Fruit fly (Drosophila melanogaster) whole organism, prepupa: ENCODE data around the gene Kcmf1.

Experiments used
- CG10631 ChIP-seq: fragments of 200-800 bp; sonication (Bioruptor generic); optimal IDR thresholded peaks from 2 replicates; lab custom pipeline; 2016; ENCODE audit warnings: missing biosample characterization, missing genetic modification characterization
- CG10669 ChIP-seq: fragments of 200-800 bp; sonication (Bioruptor generic); optimal IDR thresholded peaks from 3 replicates; lab custom pipeline; 2018; ENCODE audit warnings: missing biosample characterization, mild to moderate bottlenecking, missing genetic modification characterization, moderate library complexity
- Gug ChIP-seq: fragments of 200-800 bp; sonication (Bioruptor generic); IDR thresholded peaks from 2 replicates; pipeline ENCODE4 v1.3.6; 2022; ENCODE audit warnings: missing biosample characterization, missing genetic modification characterization
- Hr4 ChIP-seq: fragments of 200-800 bp; sonication (Bioruptor generic); optimal IDR thresholded peaks from 3 replicates; lab custom pipeline; 2016; ENCODE audit warnings: missing biosample characterization, missing genetic modification characterization
- Sox14 ChIP-seq: fragments of 200-800 bp; sonication (Bioruptor generic); optimal IDR thresholded peaks from 3 replicates; lab custom pipeline; 2016; ENCODE audit warnings: missing biosample characterization, missing genetic modification characterization
- lz ChIP-seq: fragments of 200-800 bp; sonication (Bioruptor generic); optimal IDR thresholded peaks from 3 replicates; lab custom pipeline; 2016; ENCODE audit warnings: missing biosample characterization, missing genetic modification characterization

DNA sequence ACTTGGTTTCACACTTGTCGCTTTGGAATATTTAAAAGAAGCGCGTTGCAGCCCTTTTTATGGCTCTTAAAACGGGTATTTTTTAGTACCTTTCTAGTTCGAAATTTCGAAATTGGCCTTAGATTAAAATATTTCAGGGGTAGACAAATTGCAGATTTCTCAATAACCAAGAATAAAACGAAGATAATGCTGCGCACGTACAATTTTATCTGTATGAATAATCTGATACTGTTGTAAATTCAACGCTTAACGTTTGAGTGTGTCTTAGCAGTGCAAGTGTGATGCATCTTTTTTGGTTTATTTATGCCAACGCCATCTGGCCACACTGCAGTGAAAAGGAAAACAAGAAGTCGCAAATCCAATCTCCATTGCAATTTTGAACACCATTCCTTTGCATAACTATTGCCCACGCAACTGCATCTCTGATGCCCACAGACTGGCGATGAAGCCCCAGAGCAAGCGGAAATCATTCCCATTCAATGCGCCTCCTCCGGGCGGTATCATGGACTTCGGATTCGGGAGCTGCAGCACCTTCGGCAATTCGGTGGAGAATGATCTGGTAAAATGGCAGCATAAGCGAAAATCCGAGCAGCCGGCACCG, 35.9 kb upstream of the Kcmf1 start, which contains the start of gene Nmdmc:
- no peak for TF ChIP-seq lz (GFP tag; lab: Kevin White, UChicago)
- no peak for TF ChIP-seq CG10669
- TF ChIP-seq Gug (GFP tag; lab: Robert Waterston, UW), result no peak
- no peak for TF ChIP-seq Sox14
- TF ChIP-seq CG10631 (GFP tag; lab: Kevin White, UChicago), result no peak
- no peak for TF ChIP-seq Hr4 (GFP tag; lab: Kevin White, UChicago)
